Worm (Caenorhabditis elegans) whole organism, L4 larva: ENCODE measurements around the gene H35B03.2.

Source experiments
- F10B5.3 ChIP-seq: sonication (generic microtip); optimal IDR thresholded peaks from 2 replicates; lab custom pipeline; 2016; ENCODE audit warnings: mild to moderate bottlenecking, missing genetic modification characterization, missing compliant biosample characterization
- T20F7.1 ChIP-seq: fragments of 200-800 bp; sonication (Bioruptor generic); optimal IDR thresholded peaks from 2 replicates; lab custom pipeline; 2018; ENCODE audit warnings: mild to moderate bottlenecking, missing genetic modification characterization, missing compliant biosample characterization
- ceh-44 ChIP-seq: fragments of 200-800 bp; sonication (Bioruptor generic); IDR thresholded peaks from 2 replicates; pipeline ENCODE4 v1.3.6; 2022; ENCODE audit warnings: missing genetic modification reagents, missing genetic modification characterization, missing compliant biosample characterization
- ceh-82 ChIP-seq: sonication (generic microtip); optimal IDR thresholded peaks from 2 replicates; lab custom pipeline; 2017; ENCODE audit warnings: missing biosample characterization, missing genetic modification characterization
- daf-16 ChIP-seq, 3 experiments: sonication (generic microtip); optimal IDR thresholded peaks; 2 replicates each; lab custom pipeline; 2016 to 2017; ENCODE audit warnings: missing genetic modification characterization in 3 of 3, missing genetic modification reagents in 3 of 3, mild to moderate bottlenecking in 2 of 3, missing compliant biosample characterization in 2 of 3, missing biosample characterization in 1 of 3, moderate library complexity in 1 of 3
- dmd-6 ChIP-seq: fragments of 200-800 bp; sonication (Bioruptor generic); IDR thresholded peaks from 2 replicates; pipeline ENCODE4 v1.3.6; 2022; ENCODE audit warnings: missing genetic modification reagents, missing genetic modification characterization, missing compliant biosample characterization
- dmd-8 ChIP-seq: fragments of 200-800 bp; sonication (Bioruptor generic); IDR thresholded peaks from 2 replicates; pipeline ENCODE4 v1.3.6; 2022; ENCODE audit warnings: missing genetic modification characterization, missing compliant biosample characterization
- dmd-9 ChIP-seq: fragments of 200-800 bp; sonication (Bioruptor generic); IDR thresholded peaks from 2 replicates; pipeline ENCODE4 v1.3.6; 2022; ENCODE audit warnings: missing genetic modification reagents, missing genetic modification characterization, missing compliant biosample characterization
- dpl-1 ChIP-seq: fragments of 150-350 bp; optimal IDR thresholded peaks from 2 replicates; lab custom pipeline; 2014; ENCODE audit warnings: missing biosample characterization, missing genetic modification reagents, missing genetic modification characterization
- dve-1 ChIP-seq: sonication (generic microtip); optimal IDR thresholded peaks from 2 replicates; lab custom pipeline; 2017; ENCODE audit warnings: antibody characterized with exemption, mild to moderate bottlenecking, missing genetic modification characterization, missing compliant biosample characterization; ENCODE audit not compliant: insufficient read depth
- gei-8 ChIP-seq: fragments of 200-800 bp; sonication (Bioruptor generic); optimal IDR thresholded peaks from 2 replicates; lab custom pipeline; 2018; ENCODE audit warnings: mild to moderate bottlenecking, missing genetic modification characterization, missing compliant biosample characterization
- hlh-11 ChIP-seq: fragments of 200-800 bp; sonication (Bioruptor generic); optimal IDR thresholded peaks from 2 replicates; lab custom pipeline; 2018; ENCODE audit warnings: mild to moderate bottlenecking, missing genetic modification characterization, missing compliant biosample characterization
- hlh-30 ChIP-seq: sonication (generic microtip); optimal IDR thresholded peaks from 2 replicates; lab custom pipeline; 2017; ENCODE audit warnings: antibody characterized with exemption, mild to moderate bottlenecking, missing genetic modification characterization, missing compliant biosample characterization; ENCODE audit not compliant: insufficient read depth
- lim-7 ChIP-seq: fragments of 200-800 bp; sonication (Bioruptor generic); IDR thresholded peaks from 2 replicates; pipeline ENCODE4 v1.3.6; 2022; ENCODE audit warnings: missing genetic modification characterization, missing compliant biosample characterization
- lin-1 ChIP-seq: fragments of 200-800 bp; sonication (Bioruptor generic); IDR thresholded peaks from 2 replicates; pipeline ENCODE4 v1.3.6; 2022; ENCODE audit warnings: missing genetic modification reagents, missing genetic modification characterization, missing compliant biosample characterization
- lin-15B ChIP-seq: fragments of 150-350 bp; sonication (generic microtip); optimal IDR thresholded peaks from 3 replicates; lab custom pipeline; 2014; ENCODE audit warnings: missing biosample characterization, missing genetic modification characterization
- lin-38 ChIP-seq: fragments of 200-800 bp; sonication (Bioruptor generic); IDR thresholded peaks from 2 replicates; pipeline ENCODE4 v1.3.6; 2022; ENCODE audit warnings: missing genetic modification reagents, missing genetic modification characterization, missing compliant biosample characterization
- lsy-2 ChIP-seq, 2 experiments: fragments of 150-350 bp in 1 of 2; sonication (generic microtip) in 1 of 2; optimal IDR thresholded peaks; 2 replicates each; lab custom pipeline; 2014 to 2017; ENCODE audit warnings: missing biosample characterization in 2 of 2, missing genetic modification characterization in 2 of 2
- madf-5 ChIP-seq, 2 experiments: fragments of 200-800 bp; sonication (Bioruptor generic); IDR thresholded peaks; 2 replicates each; pipeline ENCODE4 v1.3.6; 2022; ENCODE audit warnings: missing compliant biosample characterization in 2 of 2, missing genetic modification characterization in 2 of 2
- madf-9 ChIP-seq: fragments of 200-800 bp; sonication (Bioruptor generic); conservative IDR thresholded peaks from 2 replicates; pipeline ENCODE4 v1.3.6; 2022; ENCODE audit warnings: missing genetic modification reagents, missing genetic modification characterization, missing compliant biosample characterization
- mdl-1 ChIP-seq, 2 experiments: fragments of 150-350 bp in 1 of 2; sonication (generic microtip) in 1 of 2; optimal IDR thresholded peaks; 2 replicates each; lab custom pipeline; 2014 to 2017; ENCODE audit warnings: missing biosample characterization in 2 of 2, missing genetic modification characterization in 2 of 2
- mxl-2 ChIP-seq: fragments of 200-800 bp; sonication (Bioruptor generic); conservative IDR thresholded peaks from 2 replicates; pipeline ENCODE4 v1.3.6; 2022; ENCODE audit warnings: missing genetic modification reagents, missing genetic modification characterization, missing compliant biosample characterization
- nhr-10 ChIP-seq: fragments of 150-350 bp; optimal IDR thresholded peaks from 2 replicates; lab custom pipeline; 2014; ENCODE audit warnings: missing biosample characterization, missing genetic modification characterization
- nhr-102 ChIP-seq: sonication (generic microtip); optimal IDR thresholded peaks from 2 replicates; lab custom pipeline; 2016; ENCODE audit warnings: mild to moderate bottlenecking, missing genetic modification characterization, moderate library complexity, missing compliant biosample characterization
- nhr-11 ChIP-seq: fragments of 150-350 bp; optimal IDR thresholded peaks from 2 replicates; lab custom pipeline; 2014; ENCODE audit warnings: missing biosample characterization, missing genetic modification characterization
- nhr-25 ChIP-seq: sonication (generic microtip); optimal IDR thresholded peaks from 2 replicates; lab custom pipeline; 2017; ENCODE audit warnings: missing genetic modification characterization, mild to moderate bottlenecking, missing compliant biosample characterization, antibody characterized with exemption, moderate library complexity, borderline replicate concordance; ENCODE audit not compliant: insufficient read depth
- nhr-28 ChIP-seq: fragments of 150-350 bp; optimal IDR thresholded peaks from 2 replicates; lab custom pipeline; 2014; ENCODE audit warnings: missing biosample characterization, missing genetic modification characterization
- nhr-42 ChIP-seq: fragments of 200-800 bp; sonication (Bioruptor generic); IDR thresholded peaks from 2 replicates; pipeline ENCODE4 v1.3.6; 2022; ENCODE audit warnings: missing genetic modification characterization, missing compliant biosample characterization
- nhr-48 ChIP-seq: sonication (generic microtip); optimal IDR thresholded peaks from 2 replicates; lab custom pipeline; 2016; ENCODE audit warnings: mild to moderate bottlenecking, missing genetic modification characterization, missing compliant biosample characterization
- nhr-76 ChIP-seq: fragments of 150-350 bp; optimal IDR thresholded peaks from 2 replicates; lab custom pipeline; 2014; ENCODE audit warnings: missing biosample characterization, missing genetic modification characterization
- nhr-77 ChIP-seq: fragments of 150-350 bp; optimal IDR thresholded peaks from 2 replicates; lab custom pipeline; 2014; ENCODE audit warnings: missing biosample characterization, missing genetic modification characterization
- pha-4 ChIP-seq, 2 experiments: fragments of 150-350 bp in 1 of 2; fragments of 200-800 bp in 1 of 2; sonication (Bioruptor generic) in 1 of 2; IDR thresholded peaks in 1 of 2; optimal IDR thresholded peaks in 1 of 2; 2 replicates each; pipeline versions ENCODE4 v1.3.6 to Lab custom; 2014 to 2022; ENCODE audit warnings: missing genetic modification characterization in 2 of 2, missing genetic modification reagents in 2 of 2, missing biosample characterization in 1 of 2, missing compliant biosample characterization in 1 of 2
- php-3 ChIP-seq: fragments of 200-800 bp; sonication (Bioruptor generic); IDR thresholded peaks from 2 replicates; pipeline ENCODE4 v1.3.6; 2022; ENCODE audit warnings: missing genetic modification reagents, missing genetic modification characterization, missing compliant biosample characterization
- pqm-1 ChIP-seq: sonication (generic microtip); optimal IDR thresholded peaks from 2 replicates; lab custom pipeline; 2017; ENCODE audit warnings: missing biosample characterization, missing genetic modification characterization
- sdz-12 ChIP-seq: fragments of 200-800 bp; sonication (Bioruptor generic); optimal IDR thresholded peaks from 2 replicates; lab custom pipeline; 2018; ENCODE audit warnings: mild to moderate bottlenecking, missing genetic modification characterization, missing compliant biosample characterization
- skn-1 ChIP-seq: fragments of 150-350 bp; optimal IDR thresholded peaks from 2 replicates; lab custom pipeline; 2014; ENCODE audit warnings: missing biosample characterization, missing genetic modification characterization
- spr-3 ChIP-seq: fragments of 200-800 bp; sonication (Bioruptor generic); optimal IDR thresholded peaks from 2 replicates; lab custom pipeline; 2018; ENCODE audit warnings: mild to moderate bottlenecking, missing genetic modification characterization, missing compliant biosample characterization
- unc-62 ChIP-seq, 3 experiments: fragments of 150-350 bp in 1 of 3; sonication (generic microtip); optimal IDR thresholded peaks in 2 of 3; peaks in 1 of 3; 1 replicate in 1 of 3; 2 replicates in 2 of 3; lab custom pipeline; 2014 to 2017; ENCODE audit warnings: missing biosample characterization in 3 of 3, missing genetic modification characterization in 3 of 3, missing genetic modification reagents in 3 of 3, missing genotype in 1 of 3
- ztf-11 ChIP-seq: fragments of 150-350 bp; optimal IDR thresholded peaks from 2 replicates; lab custom pipeline; 2014; ENCODE audit warnings: missing biosample characterization, missing genetic modification characterization

The H35B03.2 gene

ce11 chrIV:5764392-5764791 lies 32.9 kb upstream of the H35B03.2 start (continued):
- peak; percentile 14 to 66 for TF ChIP-seq lsy-2 (tag; optimal IDR thresholded peaks at IDR 0.05; lab: Kevin White, UChicago)
- TF ChIP-seq ztf-11 (tag; lab: Kevin White, UChicago), result no peak
- no peak for TF ChIP-seq madf-9 (GFP tag; lab: Robert Waterston, UW)
- TF ChIP-seq unc-62 (GFP tag; optimal IDR thresholded peaks at IDR 0.05 in 1 of 2; lab: Kevin White, UChicago), result peak in 1 of 2 experiments; percentile 95
- TF ChIP-seq unc-62 (tag; optimal IDR thresholded peaks at IDR 0.05; lab: Kevin White, UChicago), result no peak
- no peak for TF ChIP-seq nhr-42 (GFP tag; lab: Robert Waterston, UW)
- no peak for TF ChIP-seq T20F7.1 (GFP tag; lab: Kevin White, UChicago)
- no peak for TF ChIP-seq ceh-44 (GFP tag; lab: Robert Waterston, UW)
- peak; percentile 65 for TF ChIP-seq hlh-30 (tag; lab: Kevin White, UChicago)
- no peak for TF ChIP-seq nhr-11 (tag; lab: Kevin White, UChicago)
- peak; percentile 37 for TF ChIP-seq gei-8 (GFP tag; lab: Kevin White, UChicago)
- no peak for TF ChIP-seq php-3 (GFP tag; lab: Robert Waterston, UW)
- no peak for TF ChIP-seq ceh-82 (tag; lab: Kevin White, UChicago)
- no peak for TF ChIP-seq lin-38 (GFP tag; lab: Robert Waterston, UW)
- TF ChIP-seq nhr-102 (tag; lab: Kevin White, UChicago), result peak; percentile 22
- peak; percentile 59 for TF ChIP-seq dve-1 (tag; lab: Kevin White, UChicago)
- peak; percentile 79 for TF ChIP-seq dmd-6
- TF ChIP-seq lin-15B, result no peak
- TF ChIP-seq lim-7 (GFP tag; lab: Robert Waterston, UW), result no peak
- TF ChIP-seq madf-5 (GFP tag; IDR thresholded peaks at IDR 0.05; lab: Robert Waterston, UW), result no peak
- no peak for TF ChIP-seq skn-1 (tag; lab: Kevin White, UChicago)
- TF ChIP-seq nhr-25, result no peak
- no peak for TF ChIP-seq nhr-10 (tag; lab: Kevin White, UChicago)
- peak in 1 of 2 experiments; percentile 81 for TF ChIP-seq mdl-1 (tag; optimal IDR thresholded peaks at IDR 0.05; lab: Kevin White, UChicago)
- no peak for TF ChIP-seq pha-4 (GFP tag; IDR thresholded peaks at IDR 0.05; lab: Robert Waterston, UW)
- TF ChIP-seq pha-4 (tag; optimal IDR thresholded peaks at IDR 0.05; lab: Kevin White, UChicago), result no peak
- TF ChIP-seq nhr-76 (tag; lab: Kevin White, UChicago), result no peak
- no peak for TF ChIP-seq spr-3
- TF ChIP-seq hlh-11 (tag; lab: Kevin White, UChicago), result peak; percentile 75
- TF ChIP-seq, all 104 proteins: peak for 17

DNA sequence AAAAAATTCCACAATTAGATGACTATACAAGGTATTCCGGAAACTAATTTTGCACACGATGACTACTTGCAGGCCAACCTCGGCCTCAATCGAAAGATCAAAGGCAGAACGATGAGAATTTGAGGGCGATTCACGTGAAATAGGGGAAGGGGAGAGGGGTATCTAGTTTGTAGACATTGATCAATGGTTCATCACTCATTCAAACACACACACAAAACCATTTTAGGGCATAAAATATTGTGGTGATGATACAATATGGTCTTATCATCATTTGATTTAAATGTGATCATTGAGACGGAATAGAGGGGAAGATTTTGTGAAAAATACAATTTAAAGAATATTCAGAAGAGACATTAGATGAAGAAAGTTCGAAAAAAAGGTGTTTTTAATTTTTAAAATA lies 31.3 kb upstream of the H35B03.2 start:
- TF ChIP-seq dve-1 (tag; lab: Kevin White, UChicago) (peak; percentile 72), nhr-28 (tag; lab: Kevin White, UChicago) (peak; percentile 91), F10B5.3 (tag; lab: Kevin White, UChicago) (no peak), hlh-30 (tag; lab: Kevin White, UChicago) (peak; percentile 58), hlh-11 (tag; lab: Kevin White, UChicago) (peak; percentile 57), sdz-12 (GFP tag; lab: Kevin White, UChicago) (no peak), dmd-6 (peak; percentile 85), madf-5 (GFP tag; IDR thresholded peaks at IDR 0.05; lab: Robert Waterston, UW) (no peak), mdl-1 (tag; optimal IDR thresholded peaks at IDR 0.05; lab: Kevin White, UChicago) (peak; percentile 9 to 49), unc-62 (GFP tag; optimal IDR thresholded peaks at IDR 0.05 in 1 of 2; lab: Kevin White, UChicago) (peak in 1 of 2 experiments; percentile 34), unc-62 (tag; optimal IDR thresholded peaks at IDR 0.05; lab: Kevin White, UChicago) (no peak), nhr-48 (tag; lab: Kevin White, UChicago) (peak; percentile 24), nhr-102 (tag; lab: Kevin White, UChicago) (peak; percentile 24), daf-16 (GFP tag; optimal IDR thresholded peaks at IDR 0.05; lab: Kevin White, UChicago) (no peak), daf-16 (tag; optimal IDR thresholded peaks at IDR 0.05; lab: Kevin White, UChicago) (peak; percentile 67), mxl-2 (GFP tag; lab: Robert Waterston, UW) (peak; percentile 71; the same call in 1 of the 2 replicates), nhr-10 (tag; lab: Kevin White, UChicago) (peak; percentile 40), nhr-77 (tag; lab: Kevin White, UChicago) (peak; percentile 58), pqm-1 (tag; lab: Kevin White, UChicago) (peak; percentile 4), lin-1 (GFP tag; lab: Robert Waterston, UW) (0 out of 2 replicates have a peak, but pooled peaks have one; percentile 52), dpl-1 (GFP tag; lab: Kevin White, UChicago) (peak; percentile 2), ceh-44 (GFP tag; lab: Robert Waterston, UW) (no peak), dmd-8 (no peak), dmd-9 (GFP tag; lab: Robert Waterston, UW) (no peak)
